Fruit fly (Drosophila melanogaster) S2 (cell line): Measurements from ENCODE around the gene CG10514.

Source experiments
- CG8478 ChIP-seq: fragments of >200 bp; optimal IDR thresholded peaks from 2 replicates; lab custom pipeline; 2018
- CTCF ChIP-seq, 2 experiments: fragments of >200 bp; optimal IDR thresholded peaks; 2 replicates each; lab custom pipeline; 2018

DNA sequence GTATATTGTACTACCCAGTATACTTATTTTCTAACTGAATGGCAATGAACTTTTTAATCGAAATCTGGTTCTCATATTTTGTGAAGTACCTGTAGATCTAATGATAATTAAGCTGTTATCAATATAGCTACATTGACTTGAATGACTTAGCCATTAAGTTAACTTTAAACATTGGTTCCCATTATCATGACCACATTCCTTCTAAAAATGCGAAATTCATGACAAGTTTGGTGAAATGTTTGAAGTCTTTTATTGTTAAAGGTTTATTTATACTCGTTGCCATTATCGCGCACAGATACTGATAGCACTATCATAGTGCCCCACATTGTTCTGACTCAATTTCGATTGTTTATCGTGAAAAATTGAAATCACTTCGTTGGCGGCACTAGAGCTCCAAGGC, 41.3 kb upstream of the CG10514 start:
- TF ChIP-seq CTCF (optimal IDR thresholded peaks at IDR 0.05; lab: Kevin White, UChicago) (no peak), CG8478 (lab: Kevin White, UChicago) (no peak)
